Worm (Caenorhabditis elegans) whole organism, L2 larva: Measurements from ENCODE around the gene T15B7.14.

Source experiments
- ama-1 ChIP-seq: fragments of 150-350 bp; optimal IDR thresholded peaks from 2 replicates; lab custom pipeline; 2018; ENCODE audit warnings: inconsistent platforms
- elt-1 ChIP-seq: fragments of 150-350 bp; optimal IDR thresholded peaks from 2 replicates; lab custom pipeline; 2014; ENCODE audit warnings: missing biosample characterization, missing genetic modification characterization
- snpc-4 ChIP-seq: fragments of 150-350 bp; optimal IDR thresholded peaks from 2 replicates; lab custom pipeline; 2014; ENCODE audit warnings: missing biosample characterization, missing genetic modification characterization

- TF ChIP-seq snpc-4 (tag; lab: Kevin White, UChicago) (no peak), ama-1 (lab: Kevin White, UChicago) (no peak), elt-1 (tag; lab: Kevin White, UChicago) (no peak)
Measured at ce11 chrV:6787906-6788430, 47.2 kb downstream of the T15B7.14 start, which contains the start of gene ZC404.2.
